Worm (Caenorhabditis elegans): Measurements from ENCODE around the gene phf-10.

DNA sequence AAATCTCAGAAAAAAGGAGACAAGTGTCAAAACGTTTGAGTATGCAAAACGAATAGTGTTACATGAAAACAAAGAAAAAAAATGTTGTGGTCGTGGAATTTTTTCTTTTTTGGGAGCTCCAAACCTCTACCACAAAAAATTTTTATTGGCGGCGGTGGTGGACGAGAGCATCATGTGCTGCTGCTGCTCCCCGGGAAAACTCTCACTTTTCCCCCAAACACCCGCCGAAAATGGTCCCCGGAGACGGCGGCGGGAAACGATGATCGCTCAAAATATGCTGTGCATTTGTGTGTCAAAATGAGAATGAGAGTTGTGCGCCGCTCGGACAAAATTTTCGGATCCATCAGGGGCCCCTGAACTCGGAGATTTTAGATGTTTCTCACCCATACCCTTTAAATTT is 15.6 kb downstream of the phf-10 start:
- TF ChIP-seq pha-4 (tag; optimal IDR thresholded peaks at IDR 0.05), result no peak
- TF ChIP-seq unc-62 (GFP tag; optimal IDR thresholded peaks at IDR 0.05), result no peak
- no peak for TF ChIP-seq T26A5.8 (tag; optimal IDR thresholded peaks at IDR 0.05)
- TF ChIP-seq akir-1 (GFP tag; optimal IDR thresholded peaks at IDR 0.05), result no peak
- no peak for TF ChIP-seq ccch-3 (GFP tag; optimal IDR thresholded peaks at IDR 0.05)
- no peak for TF ChIP-seq Y95B8A.8 (GFP tag; IDR thresholded peaks at IDR 0.05)
- TF ChIP-seq nhr-90 (tag; optimal IDR thresholded peaks at IDR 0.05), result no peak
- no peak for TF ChIP-seq nfya-2 (GFP tag; IDR thresholded peaks at IDR 0.05)
- no peak for TF ChIP-seq hsf-1 (GFP tag; IDR thresholded peaks at IDR 0.05)
- TF ChIP-seq ama-1 (optimal IDR thresholded peaks at IDR 0.05), result no peak
- TF ChIP-seq ama-1 (GFP tag; optimal IDR thresholded peaks at IDR 0.05), result no peak
- TF ChIP-seq him-1 (tag; optimal IDR thresholded peaks at IDR 0.05), result no peak

All from whole organism, young adult.